Worm (Caenorhabditis elegans): ENCODE measurements around the gene ins-3.

ce11 chrII:5968037-5968436, 22.5 kb downstream of the ins-3 start, which contains the start of gene B0034.1:
- TF ChIP-seq nhr-11 (tag; optimal IDR thresholded peaks at IDR 0.05) = no peak
- TF ChIP-seq snpc-4 (tag; optimal IDR thresholded peaks at IDR 0.05) = no peak
- TF ChIP-seq zag-1 (tag; optimal IDR thresholded peaks at IDR 0.05) = no peak
- TF ChIP-seq fos-1 (tag; optimal IDR thresholded peaks at IDR 0.05) = no peak

Data from whole organism, L2 larva.